Worm (Caenorhabditis elegans) whole organism, L4 larva: ENCODE results near the gene qdpr-1.

ENCODE experiments used
- D1046.2 ChIP-seq: fragments of 200-800 bp; sonication (Bioruptor generic); IDR thresholded peaks from 2 replicates; pipeline ENCODE4 v1.3.6; 2022; ENCODE audit warnings: missing genetic modification characterization, missing compliant biosample characterization
- F10B5.3 ChIP-seq: sonication (generic microtip); optimal IDR thresholded peaks from 2 replicates; lab custom pipeline; 2016; ENCODE audit warnings: mild to moderate bottlenecking, missing genetic modification characterization, missing compliant biosample characterization
- T26A8.4 ChIP-seq: fragments of 200-800 bp; sonication (Bioruptor generic); IDR thresholded peaks from 2 replicates; pipeline ENCODE4 v1.3.6; 2022; ENCODE audit warnings: missing genetic modification characterization, missing compliant biosample characterization
- ZK337.2 ChIP-seq: fragments of 200-800 bp; sonication (Bioruptor generic); IDR thresholded peaks from 2 replicates; pipeline ENCODE4 v1.3.6; 2022; ENCODE audit warnings: missing genetic modification reagents, missing genetic modification characterization, missing compliant biosample characterization
- aha-1 ChIP-seq: fragments of 150-350 bp; peaks from one replicate; lab custom pipeline; 2014; ENCODE audit warnings: missing biosample characterization, missing genetic modification characterization
- arid-1 ChIP-seq: fragments of 200-800 bp; sonication (Bioruptor generic); conservative IDR thresholded peaks from 2 replicates; pipeline ENCODE4 v1.3.6; 2022; ENCODE audit warnings: missing genetic modification reagents, missing genetic modification characterization, missing compliant biosample characterization
- ceh-28 ChIP-seq: fragments of 150-350 bp; optimal IDR thresholded peaks from 2 replicates; lab custom pipeline; 2014; ENCODE audit warnings: missing biosample characterization, missing genetic modification reagents, missing genetic modification characterization
- ceh-32 ChIP-seq: sonication (generic microtip); optimal IDR thresholded peaks from 2 replicates; lab custom pipeline; 2016; ENCODE audit warnings: mild to moderate bottlenecking, missing genetic modification characterization, missing compliant biosample characterization; ENCODE audit not compliant: poor library complexity
- ceh-62 ChIP-seq: sonication (generic microtip); optimal IDR thresholded peaks from 2 replicates; lab custom pipeline; 2017; ENCODE audit warnings: missing biosample characterization, missing genetic modification characterization
- ces-1 ChIP-seq: fragments of 150-350 bp; sonication (generic microtip); optimal IDR thresholded peaks from 4 replicates; lab custom pipeline; 2014; ENCODE audit warnings: missing biosample characterization, missing genetic modification reagents, missing genetic modification characterization
- cey-2 ChIP-seq: sonication (generic microtip); optimal IDR thresholded peaks from 3 replicates; lab custom pipeline; 2017; ENCODE audit warnings: missing genetic modification characterization, mild to moderate bottlenecking, missing compliant biosample characterization, antibody characterized with exemption, borderline replicate concordance; ENCODE audit not compliant: insufficient read depth
- daf-16 ChIP-seq, 3 experiments: sonication (generic microtip); optimal IDR thresholded peaks; 2 replicates each; lab custom pipeline; 2016 to 2017; ENCODE audit warnings: missing genetic modification characterization in 3 of 3, missing genetic modification reagents in 3 of 3, mild to moderate bottlenecking in 2 of 3, missing compliant biosample characterization in 2 of 3, missing biosample characterization in 1 of 3, moderate library complexity in 1 of 3
- daf-8 ChIP-seq: fragments of 200-800 bp; sonication (Bioruptor generic); IDR thresholded peaks from 2 replicates; pipeline ENCODE4 v1.3.6; 2022; ENCODE audit warnings: missing genetic modification characterization, missing compliant biosample characterization
- dmd-9 ChIP-seq: fragments of 200-800 bp; sonication (Bioruptor generic); IDR thresholded peaks from 2 replicates; pipeline ENCODE4 v1.3.6; 2022; ENCODE audit warnings: missing genetic modification reagents, missing genetic modification characterization, missing compliant biosample characterization
- dpl-1 ChIP-seq: fragments of 150-350 bp; optimal IDR thresholded peaks from 2 replicates; lab custom pipeline; 2014; ENCODE audit warnings: missing biosample characterization, missing genetic modification reagents, missing genetic modification characterization
- fos-1 ChIP-seq: fragments of 150-350 bp; optimal IDR thresholded peaks from 2 replicates; lab custom pipeline; 2014; ENCODE audit warnings: missing biosample characterization, missing genetic modification characterization
- hif-1 ChIP-seq, 2 experiments: sonication (generic microtip); optimal IDR thresholded peaks; 2 replicates each; lab custom pipeline; 2016 to 2017; ENCODE audit warnings: missing compliant biosample characterization in 2 of 2, missing genetic modification characterization in 2 of 2, missing genetic modification reagents in 2 of 2, missing genotype in 2 of 2, mild to moderate bottlenecking in 1 of 2
- hlh-11 ChIP-seq: fragments of 200-800 bp; sonication (Bioruptor generic); optimal IDR thresholded peaks from 2 replicates; lab custom pipeline; 2018; ENCODE audit warnings: mild to moderate bottlenecking, missing genetic modification characterization, missing compliant biosample characterization
- hlh-30 ChIP-seq: sonication (generic microtip); optimal IDR thresholded peaks from 2 replicates; lab custom pipeline; 2017; ENCODE audit warnings: antibody characterized with exemption, mild to moderate bottlenecking, missing genetic modification characterization, missing compliant biosample characterization; ENCODE audit not compliant: insufficient read depth
- hmg-1.1 ChIP-seq: fragments of 200-800 bp; sonication (Bioruptor generic); IDR thresholded peaks from 2 replicates; pipeline ENCODE4 v1.3.6; 2022; ENCODE audit warnings: missing genetic modification reagents, missing genetic modification characterization, missing compliant biosample characterization
- lim-7 ChIP-seq: fragments of 200-800 bp; sonication (Bioruptor generic); IDR thresholded peaks from 2 replicates; pipeline ENCODE4 v1.3.6; 2022; ENCODE audit warnings: missing genetic modification characterization, missing compliant biosample characterization
- lin-15B ChIP-seq: fragments of 150-350 bp; sonication (generic microtip); optimal IDR thresholded peaks from 3 replicates; lab custom pipeline; 2014; ENCODE audit warnings: missing biosample characterization, missing genetic modification characterization
- lin-38 ChIP-seq: fragments of 200-800 bp; sonication (Bioruptor generic); IDR thresholded peaks from 2 replicates; pipeline ENCODE4 v1.3.6; 2022; ENCODE audit warnings: missing genetic modification reagents, missing genetic modification characterization, missing compliant biosample characterization
- lsy-2 ChIP-seq, 2 experiments: fragments of 150-350 bp in 1 of 2; sonication (generic microtip) in 1 of 2; optimal IDR thresholded peaks; 2 replicates each; lab custom pipeline; 2014 to 2017; ENCODE audit warnings: missing biosample characterization in 2 of 2, missing genetic modification characterization in 2 of 2
- madf-5 ChIP-seq, 2 experiments: fragments of 200-800 bp; sonication (Bioruptor generic); IDR thresholded peaks; 2 replicates each; pipeline ENCODE4 v1.3.6; 2022; ENCODE audit warnings: missing compliant biosample characterization in 2 of 2, missing genetic modification characterization in 2 of 2
- madf-9 ChIP-seq: fragments of 200-800 bp; sonication (Bioruptor generic); conservative IDR thresholded peaks from 2 replicates; pipeline ENCODE4 v1.3.6; 2022; ENCODE audit warnings: missing genetic modification reagents, missing genetic modification characterization, missing compliant biosample characterization
- mdt-29 ChIP-seq: fragments of 200-800 bp; sonication (Bioruptor generic); IDR thresholded peaks from 2 replicates; pipeline ENCODE4 v1.3.6; 2022; ENCODE audit warnings: missing genetic modification reagents, missing genetic modification characterization, missing compliant biosample characterization
- mes-2 ChIP-seq: sonication (generic microtip); optimal IDR thresholded peaks from 2 replicates; lab custom pipeline; 2016; ENCODE audit warnings: missing genotype, mild to moderate bottlenecking, missing genetic modification characterization, missing compliant biosample characterization; ENCODE audit not compliant: poor library complexity, severe bottlenecking
- nhr-11 ChIP-seq: fragments of 150-350 bp; optimal IDR thresholded peaks from 2 replicates; lab custom pipeline; 2014; ENCODE audit warnings: missing biosample characterization, missing genetic modification characterization
- nhr-41 ChIP-seq: fragments of 200-800 bp; sonication (Bioruptor generic); IDR thresholded peaks from 2 replicates; pipeline ENCODE4 v1.3.6; 2022; ENCODE audit warnings: missing genetic modification reagents, missing genetic modification characterization, missing compliant biosample characterization
- nhr-48 ChIP-seq: sonication (generic microtip); optimal IDR thresholded peaks from 2 replicates; lab custom pipeline; 2016; ENCODE audit warnings: mild to moderate bottlenecking, missing genetic modification characterization, missing compliant biosample characterization
- nhr-77 ChIP-seq: fragments of 150-350 bp; optimal IDR thresholded peaks from 2 replicates; lab custom pipeline; 2014; ENCODE audit warnings: missing biosample characterization, missing genetic modification characterization
- pqm-1 ChIP-seq: sonication (generic microtip); optimal IDR thresholded peaks from 2 replicates; lab custom pipeline; 2017; ENCODE audit warnings: missing biosample characterization, missing genetic modification characterization
- sdz-12 ChIP-seq: fragments of 200-800 bp; sonication (Bioruptor generic); optimal IDR thresholded peaks from 2 replicates; lab custom pipeline; 2018; ENCODE audit warnings: mild to moderate bottlenecking, missing genetic modification characterization, missing compliant biosample characterization
- set-16 ChIP-seq: fragments of 200-800 bp; sonication (Bioruptor generic); IDR thresholded peaks from 2 replicates; pipeline ENCODE4 v1.3.6; 2022; ENCODE audit warnings: missing genetic modification reagents, missing genetic modification characterization, missing compliant biosample characterization
- snpc-1.2 ChIP-seq: fragments of 200-800 bp; sonication (Bioruptor generic); IDR thresholded peaks from 2 replicates; pipeline ENCODE4 v1.3.6; 2022; ENCODE audit warnings: missing genetic modification reagents, missing genetic modification characterization, missing compliant biosample characterization
- spr-3 ChIP-seq: fragments of 200-800 bp; sonication (Bioruptor generic); optimal IDR thresholded peaks from 2 replicates; lab custom pipeline; 2018; ENCODE audit warnings: mild to moderate bottlenecking, missing genetic modification characterization, missing compliant biosample characterization
- tag-97 ChIP-seq: fragments of 200-800 bp; sonication (Bioruptor generic); IDR thresholded peaks from 2 replicates; pipeline ENCODE4 v1.3.6; 2022; ENCODE audit warnings: missing genetic modification characterization, missing compliant biosample characterization
- unc-62 ChIP-seq, 3 experiments: fragments of 150-350 bp in 1 of 3; sonication (generic microtip); optimal IDR thresholded peaks in 2 of 3; peaks in 1 of 3; 1 replicate in 1 of 3; 2 replicates in 2 of 3; lab custom pipeline; 2014 to 2017; ENCODE audit warnings: missing biosample characterization in 3 of 3, missing genetic modification characterization in 3 of 3, missing genetic modification reagents in 3 of 3, missing genotype in 1 of 3
- vab-7 ChIP-seq: fragments of 200-800 bp; sonication (Bioruptor generic); IDR thresholded peaks from 2 replicates; pipeline ENCODE4 v1.3.6; 2022; ENCODE audit warnings: missing genetic modification reagents, missing genetic modification characterization, missing compliant biosample characterization
- zip-11 ChIP-seq: fragments of 200-800 bp; sonication (Bioruptor generic); IDR thresholded peaks from 2 replicates; pipeline ENCODE4 v1.3.6; 2022; ENCODE audit warnings: missing genetic modification characterization, missing compliant biosample characterization
- zip-2 ChIP-seq: fragments of 150-350 bp; optimal IDR thresholded peaks from 2 replicates; lab custom pipeline; 2014; ENCODE audit warnings: missing biosample characterization, missing genetic modification characterization

Gene qdpr-1

ce11 chrIII:13435570-13435969 is 41.9 kb downstream of the qdpr-1 start, which contains the start of gene F45G2.8:
Gene F45G2.8, minus strand, starts transcription at chrIII:13435670.
- TF ChIP-seq set-16 (GFP tag; lab: Robert Waterston, UW) (no peak), zip-11 (GFP tag; lab: Robert Waterston, UW) (no peak), vab-7 (no peak), hlh-30 (tag; lab: Kevin White, UChicago) (no peak), ceh-28 (tag; lab: Kevin White, UChicago) (no peak), zip-2 (tag; lab: Kevin White, UChicago) (no peak), sdz-12 (GFP tag; lab: Kevin White, UChicago) (no peak), tag-97 (GFP tag; lab: Robert Waterston, UW) (no peak), ZK337.2 (GFP tag; lab: Robert Waterston, UW) (no peak), ces-1 (GFP tag; lab: Kevin White, UChicago) (no peak), daf-8 (GFP tag; lab: Robert Waterston, UW) (no peak), dmd-9 (GFP tag; lab: Robert Waterston, UW) (no peak), fos-1 (tag; lab: Kevin White, UChicago) (no peak), daf-16 (GFP tag; optimal IDR thresholded peaks at IDR 0.05; lab: Kevin White, UChicago) (no peak), daf-16 (tag; optimal IDR thresholded peaks at IDR 0.05; lab: Kevin White, UChicago) (no peak), dpl-1 (GFP tag; lab: Kevin White, UChicago) (no peak), hmg-1.1 (GFP tag; lab: Robert Waterston, UW) (no peak), madf-5 (GFP tag; IDR thresholded peaks at IDR 0.05; lab: Robert Waterston, UW) (no peak)

ce11 chrIII:13436843-13437242 is 43.1 kb downstream of the qdpr-1 start, which contains the start of gene F45G2.9:
Gene F45G2.9, minus strand, starts transcription at chrIII:13436943.
- no peak for TF ChIP-seq hlh-11
- no peak for TF ChIP-seq madf-5 (GFP tag; IDR thresholded peaks at IDR 0.05; lab: Robert Waterston, UW)
- TF ChIP-seq nhr-11 (tag; lab: Kevin White, UChicago) = no peak
- TF ChIP-seq arid-1 (GFP tag; lab: Robert Waterston, UW) = no peak
- TF ChIP-seq F10B5.3 (tag; lab: Kevin White, UChicago) = no peak
- no peak for TF ChIP-seq snpc-1.2 (GFP tag; lab: Robert Waterston, UW)
- TF ChIP-seq ceh-28 (tag; lab: Kevin White, UChicago) = no peak
- TF ChIP-seq ceh-62 (tag; lab: Kevin White, UChicago) = no peak
- no peak for TF ChIP-seq vab-7
- no peak for TF ChIP-seq D1046.2 (GFP tag; lab: Robert Waterston, UW)
- no peak for TF ChIP-seq daf-16 (GFP tag; optimal IDR thresholded peaks at IDR 0.05; lab: Kevin White, UChicago)
- no peak for TF ChIP-seq daf-16 (tag; optimal IDR thresholded peaks at IDR 0.05; lab: Kevin White, UChicago)
- no peak for TF ChIP-seq hif-1 (tag; optimal IDR thresholded peaks at IDR 0.05; lab: Kevin White, UChicago)
- TF ChIP-seq nhr-41 (GFP tag; lab: Robert Waterston, UW) = no peak
- TF ChIP-seq nhr-48 (tag; lab: Kevin White, UChicago) = no peak
- no peak for TF ChIP-seq pqm-1 (tag; lab: Kevin White, UChicago)

ce11 chrIII:13439415-13439814 is 45.7 kb downstream of the qdpr-1 start, which contains the start of gene ciao-2B:
Gene ciao-2B, minus strand, starts transcription at chrIII:13439544.
- TF ChIP-seq daf-16 (GFP tag; optimal IDR thresholded peaks at IDR 0.05; lab: Kevin White, UChicago) (no peak), daf-16 (tag; optimal IDR thresholded peaks at IDR 0.05; lab: Kevin White, UChicago) (peak; percentile 37), lin-15B (tag; lab: Kevin White, UChicago) (no peak), madf-9 (no peak), cey-2 (tag; lab: Kevin White, UChicago) (no peak), aha-1 (tag; lab: Kevin White, UChicago) (no peak), hif-1 (tag; optimal IDR thresholded peaks at IDR 0.05; lab: Kevin White, UChicago) (peak in 1 of 2 experiments; percentile 64), spr-3 (no peak), lin-38 (GFP tag; lab: Robert Waterston, UW) (peak; percentile 40; the same call in 1 of the 2 replicates), lsy-2 (tag; optimal IDR thresholded peaks at IDR 0.05; lab: Kevin White, UChicago) (peak in 1 of 2 experiments; percentile 69), unc-62 (GFP tag; optimal IDR thresholded peaks at IDR 0.05 in 1 of 2; lab: Kevin White, UChicago) (no peak), unc-62 (tag; optimal IDR thresholded peaks at IDR 0.05; lab: Kevin White, UChicago) (no peak), ceh-32 (no peak), lim-7 (GFP tag; lab: Robert Waterston, UW) (no peak), F10B5.3 (tag; lab: Kevin White, UChicago) (no peak), zip-11 (GFP tag; lab: Robert Waterston, UW) (no peak), mes-2 (peak; percentile 88), T26A8.4 (GFP tag; lab: Robert Waterston, UW) (no peak), mdt-29 (no peak), dpl-1 (GFP tag; lab: Kevin White, UChicago) (peak; percentile 80), nhr-77 (tag; lab: Kevin White, UChicago) (peak; percentile 7)
